Fruit fly (Drosophila melanogaster) S2 (cell line): ENCODE results near the gene CG32686.

Source experiments
- CG8478 ChIP-seq: fragments of >200 bp; optimal IDR thresholded peaks from 2 replicates; lab custom pipeline; 2018
- CTCF ChIP-seq, 2 experiments: fragments of >200 bp; optimal IDR thresholded peaks; 2 replicates each; lab custom pipeline; 2018

dm6 chrX:10325567-10326345 lies 49.4 kb downstream of the CG32686 start, which contains the start of gene alpha-Man-Ia:
- no peak for TF ChIP-seq CG8478 (lab: Kevin White, UChicago)
- TF ChIP-seq CTCF (optimal IDR thresholded peaks at IDR 0.05; lab: Kevin White, UChicago), result peak in 1 of 2 experiments; percentile 21
